Worm (Caenorhabditis elegans) whole organism, late embryonic: ENCODE measurements around the gene Y54F10BM.21.

Source experiments
- ceh-19 ChIP-seq: fragments of 200-800 bp; sonication (Bioruptor generic); optimal IDR thresholded peaks from 2 replicates; lab custom pipeline; 2018; ENCODE audit warnings: mild to moderate bottlenecking, missing genetic modification characterization, missing compliant biosample characterization
- hlh-30 ChIP-seq: sonication (generic microtip); optimal IDR thresholded peaks from 2 replicates; lab custom pipeline; 2017; ENCODE audit warnings: antibody characterized with exemption, missing genetic modification characterization, missing compliant biosample characterization; ENCODE audit not compliant: insufficient read depth
- hlh-6 ChIP-seq: sonication (generic microtip); optimal IDR thresholded peaks from 2 replicates; lab custom pipeline; 2016; ENCODE audit warnings: missing genotype, missing genetic modification characterization, missing compliant biosample characterization
- tbx-2 ChIP-seq: sonication (generic microtip); optimal IDR thresholded peaks from 2 replicates; lab custom pipeline; 2016; ENCODE audit warnings: missing genetic modification characterization, missing compliant biosample characterization
- unc-42 ChIP-seq: sonication (generic microtip); optimal IDR thresholded peaks from 2 replicates; lab custom pipeline; 2016; ENCODE audit warnings: missing genotype, missing genetic modification characterization, missing compliant biosample characterization

ce11 chrIII:2283341-2283847 is 6.5 kb downstream of the Y54F10BM.21 start:
- TF ChIP-seq hlh-30, result no peak
- TF ChIP-seq ceh-19, result no peak
- no peak for TF ChIP-seq tbx-2 (tag; lab: Kevin White, UChicago)
- no peak for TF ChIP-seq hlh-6 (tag; lab: Kevin White, UChicago)
- TF ChIP-seq unc-42 (tag; lab: Kevin White, UChicago), result no peak
